Worm (Caenorhabditis elegans): ENCODE measurements around the gene F52E1.14.
A peak's percentile ranks its signal among the peaks of the same experiment; 100 is the strongest.

- TF ChIP-seq egl-27 (tag; optimal IDR thresholded peaks at IDR 0.05) (no peak), efl-1 (optimal IDR thresholded peaks at IDR 0.05) (no peak), efl-1 (GFP tag; optimal IDR thresholded peaks at IDR 0.05 in 1 of 2) (peak in 1 of 2 experiments; percentile 1), snpc-4 (tag; optimal IDR thresholded peaks at IDR 0.05) (no peak), C04F5.9 (tag; optimal IDR thresholded peaks at IDR 0.05) (no peak), pqm-1 (tag; optimal IDR thresholded peaks at IDR 0.05) (no peak), snu-23 (GFP tag; optimal IDR thresholded peaks at IDR 0.05) (no peak), unc-86 (tag; optimal IDR thresholded peaks at IDR 0.05) (no peak), sptf-1 (tag; optimal IDR thresholded peaks at IDR 0.05) (no peak), nhr-28 (tag; optimal IDR thresholded peaks at IDR 0.05) (no peak), hlh-17 (GFP tag; optimal IDR thresholded peaks at IDR 0.05; ENCODE audit: borderline replicate concordance) (no peak), fkh-8 (tag; optimal IDR thresholded peaks at IDR 0.05) (no peak), fkh-10 (GFP tag; optimal IDR thresholded peaks at IDR 0.05) (no peak)
Measured at ce11 chrV:8379206-8379605, 4.5 kb upstream of the F52E1.14 start, which contains the start of gene F52E1.5.
